Fruit fly (Drosophila melanogaster): ENCODE data around the gene CG5126.
A peak's percentile ranks its signal among the peaks of the same experiment; 100 is the strongest.

The CG5126 gene

DNA sequence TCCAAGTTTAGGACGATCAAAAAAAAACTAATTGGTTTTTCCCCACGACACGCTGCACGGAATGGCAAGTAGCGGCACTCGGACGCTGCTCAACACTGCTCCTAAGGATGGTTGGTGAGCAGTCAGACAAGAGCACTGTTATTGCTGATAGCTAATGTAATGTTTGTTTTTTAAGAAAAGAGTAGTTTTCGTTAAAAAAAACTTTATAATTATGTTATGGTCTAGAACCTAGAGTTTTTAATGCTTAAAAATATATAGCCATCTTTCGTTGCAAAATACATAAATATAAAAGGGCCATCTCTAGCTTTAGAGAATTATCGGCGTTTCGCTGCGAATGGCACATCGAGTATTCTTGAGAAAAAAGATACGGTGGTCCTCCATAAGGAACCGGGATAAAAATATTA, 11.1 kb downstream of the CG5126 start, which contains the start of the genes Charon and CG4887 (continued):
- TF ChIP-seq ato (GFP tag; IDR thresholded peaks at IDR 0.05; ENCODE audit: partially characterized antibody), result peak; percentile 25; the same call in 1 of the 2 replicates
- TF ChIP-seq Chrac-16 (GFP tag; optimal IDR thresholded peaks at IDR 0.05), result peak; percentile 89
- TF ChIP-seq ham (GFP tag; IDR thresholded peaks at IDR 0.05), result no peak
- TF ChIP-seq trh (GFP tag; optimal IDR thresholded peaks at IDR 0.05), result peak; percentile 73
- no peak for TF ChIP-seq fd64A (GFP tag; optimal IDR thresholded peaks at IDR 0.05)
- peak; percentile 55 for TF ChIP-seq Dref (GFP tag; IDR thresholded peaks at IDR 0.05)
- TF ChIP-seq Dip3 (GFP tag; optimal IDR thresholded peaks at IDR 0.05), result peak; percentile 91
- TF ChIP-seq ttk (GFP tag; IDR thresholded peaks at IDR 0.05), result peak; percentile 74
- TF ChIP-seq CG3847 (GFP tag; IDR thresholded peaks at IDR 0.05), result peak; percentile 92
- peak; percentile 79 for TF ChIP-seq NC2β (GFP tag; optimal IDR thresholded peaks at IDR 0.05)
- TF ChIP-seq Rfx (GFP tag; IDR thresholded peaks at IDR 0.05), result peak; percentile 91
- TF ChIP-seq CG8944 (GFP tag; optimal IDR thresholded peaks at IDR 0.05), result peak; percentile 85
- TF ChIP-seq Eip74EF (GFP tag; optimal IDR thresholded peaks at IDR 0.05), result no peak
- TF ChIP-seq sr (GFP tag; IDR thresholded peaks at IDR 0.05), result no peak
- TF ChIP-seq B-H2 (GFP tag; optimal IDR thresholded peaks at IDR 0.05), result peak; percentile 89
- no peak for TF ChIP-seq CG1529 (GFP tag; optimal IDR thresholded peaks at IDR 0.05)
- TF ChIP-seq CG5180 (GFP tag; optimal IDR thresholded peaks at IDR 0.05), result no peak
- TF ChIP-seq CG3838 (GFP tag; optimal IDR thresholded peaks at IDR 0.05), result peak; percentile 63
- TF ChIP-seq CG1233 (GFP tag; optimal IDR thresholded peaks at IDR 0.05), result peak; percentile 76
- peak; percentile 75 for TF ChIP-seq Six4 (GFP tag; optimal IDR thresholded peaks at IDR 0.05)
- TF ChIP-seq Pdp1 (GFP tag; optimal IDR thresholded peaks at IDR 0.05), result peak in 1 of 2 experiments; percentile 87
- peak; percentile 80 for TF ChIP-seq CG3281 (GFP tag; optimal IDR thresholded peaks at IDR 0.05)
- peak; percentile 94 for TF ChIP-seq CG2120 (GFP tag; optimal IDR thresholded peaks at IDR 0.05)
- no peak for TF ChIP-seq CG10565 (GFP tag; optimal IDR thresholded peaks at IDR 0.05)
- TF ChIP-seq sna (GFP tag; IDR thresholded peaks at IDR 0.05; ENCODE audit: partially characterized antibody), result peak; percentile 69
- peak; percentile 74 for TF ChIP-seq CG11085 (GFP tag; IDR thresholded peaks at IDR 0.05)
- no peak for TF ChIP-seq CG12219 (GFP tag; optimal IDR thresholded peaks at IDR 0.05)
- peak; percentile 35 for TF ChIP-seq tup (GFP tag; optimal IDR thresholded peaks at IDR 0.05)

DNA sequence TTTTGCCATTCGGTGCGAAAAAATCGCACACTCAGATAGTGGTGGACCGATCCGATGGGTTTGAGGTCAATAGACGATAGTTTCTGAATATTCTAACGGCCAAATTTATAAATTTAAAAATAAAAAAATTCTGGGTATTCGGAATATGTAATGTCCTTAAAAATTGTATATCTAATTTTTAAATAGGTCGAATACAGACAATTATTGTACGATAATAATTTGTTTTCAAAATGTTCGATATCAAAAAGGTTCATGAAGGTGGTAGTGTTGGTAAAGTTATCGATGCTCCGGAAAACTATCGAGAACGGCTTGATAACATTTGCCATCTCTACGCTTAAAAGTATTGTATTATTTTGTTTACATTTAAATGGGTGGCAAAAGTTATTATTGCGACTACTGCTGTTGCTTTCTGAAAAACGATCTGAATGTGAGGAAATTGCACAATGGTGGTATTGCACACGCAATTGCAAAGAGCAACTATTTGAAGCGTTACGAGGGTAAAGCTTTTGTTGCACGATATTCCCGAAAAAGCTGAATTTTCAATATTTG, 13.9 kb downstream of the CG5126 start, which contains the start of the genes CG31922 and Plap:
TSS of gene CG31922 (plus strand) at position 315 of the 549 bp plus-strand sequence.
TSS of gene Plap (minus strand) at position 499 of the 549 bp plus-strand sequence.
- TF ChIP-seq Hr51 (GFP tag; optimal IDR thresholded peaks at IDR 0.05) (peak in 1 of 2 experiments; percentile 65), NK7.1 (GFP tag; optimal IDR thresholded peaks at IDR 0.05) (no peak), CG12155 (GFP tag; optimal IDR thresholded peaks at IDR 0.05) (peak; percentile 80), pfk (GFP tag; optimal IDR thresholded peaks at IDR 0.05) (no peak), chinmo (GFP tag; IDR thresholded peaks at IDR 0.05; ENCODE audit: partially characterized antibody) (peak; percentile 75; the same call in 2 of the 4 replicates), Mad (GFP tag; optimal IDR thresholded peaks at IDR 0.05) (peak; percentile 70), CG7928 (GFP tag; optimal IDR thresholded peaks at IDR 0.05) (peak; percentile 39), CG11560 (tag; IDR thresholded peaks at IDR 0.05) (0 out of 3 replicates have a peak, but pooled peaks have one; percentile 55), CG15073 (GFP tag; optimal IDR thresholded peaks at IDR 0.05) (no peak), CkIIα-i1 (GFP tag; IDR thresholded peaks at IDR 0.05) (no peak), dysf (GFP tag; IDR thresholded peaks at IDR 0.05) (peak; percentile 62; the same call in 1 of the 3 replicates), CG18764 (GFP tag; optimal IDR thresholded peaks at IDR 0.05) (peak; percentile 66), B-H2 (GFP tag; optimal IDR thresholded peaks at IDR 0.05) (no peak), GATAe (GFP tag; conservative IDR thresholded peaks at IDR 0.05) (peak; percentile 27; the same call in 1 of the 2 replicates), CG10431 (GFP tag; optimal IDR thresholded peaks at IDR 0.05) (peak; percentile 23), CG6654 (GFP tag; optimal IDR thresholded peaks at IDR 0.05) (no peak), Gug (GFP tag; IDR thresholded peaks at IDR 0.05) (peak; percentile 64; the same call in 2 of the 4 replicates), jing (GFP tag; optimal IDR thresholded peaks at IDR 0.05) (no peak), crol (GFP tag; IDR thresholded peaks at IDR 0.05) (no peak), CG7556 (GFP tag; optimal IDR thresholded peaks at IDR 0.05) (peak; percentile 48), CG16813 (GFP tag; IDR thresholded peaks at IDR 0.05; ENCODE audit: partially characterized antibody) (peak; percentile 94), Xrp1 (GFP tag; IDR thresholded peaks at IDR 0.05) (peak; percentile 72), mam (GFP tag; optimal IDR thresholded peaks at IDR 0.05) (peak; percentile 76), H2.0 (GFP tag; IDR thresholded peaks at IDR 0.05) (peak; percentile 48)

All from whole organism, embryonic.